Worm (Caenorhabditis elegans): ENCODE data around the gene mec-18.

DNA sequence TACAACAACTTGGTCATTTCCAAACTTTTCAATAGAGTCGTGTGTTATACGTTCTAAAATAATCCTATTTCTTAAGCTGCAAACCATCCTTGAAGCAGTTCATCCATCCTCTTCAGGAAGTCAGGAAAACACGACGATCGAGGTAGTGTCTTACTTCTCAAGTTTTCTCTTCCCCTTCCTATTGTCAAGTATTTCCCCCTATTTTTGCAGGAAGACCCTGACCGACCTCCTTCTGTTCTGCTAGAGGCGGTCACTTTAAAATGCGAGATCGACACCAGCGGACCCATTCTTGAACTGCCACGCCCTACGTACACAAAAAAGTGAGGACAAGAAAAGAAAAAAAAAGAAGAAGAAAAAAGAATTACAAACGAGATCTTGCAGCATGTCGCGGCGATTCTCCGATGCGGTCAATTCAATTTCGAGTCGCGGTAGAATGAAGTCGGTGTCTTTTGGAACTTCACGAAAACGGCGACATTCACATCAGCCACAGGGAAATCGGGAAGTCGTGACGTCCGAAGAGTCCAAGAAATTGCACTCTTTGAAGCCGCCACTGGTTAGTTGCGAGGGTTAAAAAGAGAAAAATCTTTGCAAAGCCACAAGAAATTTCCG, 48.9 kb upstream of the mec-18 start:
- TF ChIP-seq dmd-4 (tag; optimal IDR thresholded peaks at IDR 0.05) (no peak), zag-1 (tag; optimal IDR thresholded peaks at IDR 0.05) (no peak), mdl-1 (tag; optimal IDR thresholded peaks at IDR 0.05) (no peak), elt-1 (tag; optimal IDR thresholded peaks at IDR 0.05) (no peak), ztf-11 (tag; optimal IDR thresholded peaks at IDR 0.05) (no peak), unc-39 (tag; optimal IDR thresholded peaks at IDR 0.05) (no peak), R02D3.7 (tag; optimal IDR thresholded peaks at IDR 0.05) (no peak), ceh-82 (tag; optimal IDR thresholded peaks at IDR 0.05) (no peak), unc-62 (GFP tag; optimal IDR thresholded peaks at IDR 0.05) (no peak), egl-27 (tag; optimal IDR thresholded peaks at IDR 0.05) (no peak), snpc-4 (tag; optimal IDR thresholded peaks at IDR 0.05) (no peak)

Measured in whole organism, L2 larva.